Worm (Caenorhabditis elegans) whole organism, late embryonic: Measurements from ENCODE around the gene F56D2.2.

Source experiments
- F13H6.1 ChIP-seq: sonication (generic microtip); optimal IDR thresholded peaks from 2 replicates; lab custom pipeline; 2016; ENCODE audit warnings: missing genetic modification characterization, missing compliant biosample characterization
- K02D7.2 ChIP-seq: sonication (generic microtip); optimal IDR thresholded peaks from 2 replicates; lab custom pipeline; 2017; ENCODE audit warnings: mild to moderate bottlenecking, missing genetic modification characterization, missing compliant biosample characterization
- K09A11.1 ChIP-seq: sonication (generic microtip); optimal IDR thresholded peaks from 2 replicates; lab custom pipeline; 2017; ENCODE audit warnings: antibody characterized with exemption, mild to moderate bottlenecking, missing genetic modification characterization, missing compliant biosample characterization; ENCODE audit not compliant: insufficient read depth
- ahr-1 ChIP-seq: sonication (generic microtip); optimal IDR thresholded peaks from 2 replicates; lab custom pipeline; 2016; ENCODE audit warnings: missing genetic modification characterization, missing compliant biosample characterization
- ceh-14 ChIP-seq: sonication (generic microtip); optimal IDR thresholded peaks from 2 replicates; lab custom pipeline; 2016; ENCODE audit warnings: missing genotype, missing genetic modification characterization, missing compliant biosample characterization
- ceh-18 ChIP-seq: sonication (generic microtip); optimal IDR thresholded peaks from 2 replicates; lab custom pipeline; 2016; ENCODE audit warnings: missing genetic modification characterization, missing compliant biosample characterization
- ceh-19 ChIP-seq: fragments of 200-800 bp; sonication (Bioruptor generic); optimal IDR thresholded peaks from 2 replicates; lab custom pipeline; 2018; ENCODE audit warnings: mild to moderate bottlenecking, missing genetic modification characterization, missing compliant biosample characterization
- ceh-2 ChIP-seq: sonication (generic microtip); optimal IDR thresholded peaks from 2 replicates; lab custom pipeline; 2016; ENCODE audit warnings: missing genotype, missing genetic modification characterization, missing compliant biosample characterization
- ceh-22 ChIP-seq: sonication (generic microtip); optimal IDR thresholded peaks from 2 replicates; lab custom pipeline; 2017; ENCODE audit warnings: missing biosample characterization, missing genetic modification characterization
- ceh-30 ChIP-seq: fragments of 150-350 bp; optimal IDR thresholded peaks from 2 replicates; lab custom pipeline; 2014; ENCODE audit warnings: missing biosample characterization, missing genetic modification characterization
- ceh-31 ChIP-seq: sonication (generic microtip); optimal IDR thresholded peaks from 2 replicates; lab custom pipeline; 2016; ENCODE audit warnings: missing genetic modification characterization, missing compliant biosample characterization
- ceh-34 ChIP-seq: sonication (generic microtip); optimal IDR thresholded peaks from 2 replicates; lab custom pipeline; 2016; ENCODE audit warnings: mild to moderate bottlenecking, missing genetic modification characterization, missing compliant biosample characterization
- ceh-45 ChIP-seq: fragments of 200-800 bp; sonication (Bioruptor generic); IDR thresholded peaks from 2 replicates; pipeline ENCODE4 v1.3.6; 2022; ENCODE audit warnings: missing genetic modification reagents, missing genetic modification characterization, missing compliant biosample characterization
- ceh-48 ChIP-seq: sonication (generic microtip); optimal IDR thresholded peaks from 2 replicates; lab custom pipeline; 2016; ENCODE audit warnings: missing genetic modification characterization, inconsistent platforms, missing compliant biosample characterization
- ceh-6 ChIP-seq: fragments of 200-800 bp; sonication (Bioruptor generic); optimal IDR thresholded peaks from 2 replicates; lab custom pipeline; 2018; ENCODE audit warnings: mild to moderate bottlenecking, missing genetic modification characterization, missing compliant biosample characterization
- dmd-4 ChIP-seq: sonication (generic microtip); optimal IDR thresholded peaks from 2 replicates; lab custom pipeline; 2016; ENCODE audit warnings: borderline replicate concordance, missing genetic modification characterization, missing compliant biosample characterization
- dve-1 ChIP-seq: sonication (generic microtip); optimal IDR thresholded peaks from 2 replicates; lab custom pipeline; 2017; ENCODE audit warnings: antibody characterized with exemption, mild to moderate bottlenecking, missing genetic modification characterization, missing compliant biosample characterization
- elt-2 ChIP-seq: sonication (generic microtip); optimal IDR thresholded peaks from 2 replicates; lab custom pipeline; 2016; ENCODE audit warnings: missing genetic modification reagents, missing genetic modification characterization, missing compliant biosample characterization
- elt-4 ChIP-seq: sonication (generic microtip); optimal IDR thresholded peaks from 2 replicates; lab custom pipeline; 2016; ENCODE audit warnings: missing genetic modification characterization, missing compliant biosample characterization
- ets-4 ChIP-seq: sonication (generic microtip); optimal IDR thresholded peaks from 2 replicates; lab custom pipeline; 2016; ENCODE audit warnings: missing genetic modification characterization, missing compliant biosample characterization
- eyg-1 ChIP-seq: sonication (generic microtip); optimal IDR thresholded peaks from 2 replicates; lab custom pipeline; 2016; ENCODE audit warnings: missing genotype, missing genetic modification characterization, missing compliant biosample characterization
- fkh-10 ChIP-seq: fragments of 150-350 bp; optimal IDR thresholded peaks from 2 replicates; lab custom pipeline; 2014; ENCODE audit warnings: missing biosample characterization, missing genetic modification reagents, missing genetic modification characterization
- hlh-15 ChIP-seq: sonication (generic microtip); optimal IDR thresholded peaks from 2 replicates; lab custom pipeline; 2016; ENCODE audit warnings: missing genetic modification characterization, missing compliant biosample characterization
- hlh-30 ChIP-seq: sonication (generic microtip); optimal IDR thresholded peaks from 2 replicates; lab custom pipeline; 2017; ENCODE audit warnings: antibody characterized with exemption, missing genetic modification characterization, missing compliant biosample characterization; ENCODE audit not compliant: insufficient read depth
- hlh-6 ChIP-seq: sonication (generic microtip); optimal IDR thresholded peaks from 2 replicates; lab custom pipeline; 2016; ENCODE audit warnings: missing genotype, missing genetic modification characterization, missing compliant biosample characterization
- hlh-8 ChIP-seq: sonication (generic microtip); optimal IDR thresholded peaks from 2 replicates; lab custom pipeline; 2016; ENCODE audit warnings: missing genotype, missing genetic modification characterization, missing compliant biosample characterization
- lim-6 ChIP-seq: sonication (generic microtip); optimal IDR thresholded peaks from 2 replicates; lab custom pipeline; 2016; ENCODE audit warnings: missing genetic modification characterization, missing compliant biosample characterization
- lin-11 ChIP-seq: fragments of 200-800 bp; sonication (Bioruptor generic); optimal IDR thresholded peaks from 2 replicates; lab custom pipeline; 2018; ENCODE audit warnings: mild to moderate bottlenecking, missing genetic modification characterization, missing compliant biosample characterization
- mec-3 ChIP-seq: sonication (generic microtip); optimal IDR thresholded peaks from 2 replicates; lab custom pipeline; 2016; ENCODE audit warnings: borderline replicate concordance, missing genetic modification characterization, missing compliant biosample characterization
- nfya-1 ChIP-seq: sonication (generic microtip); optimal IDR thresholded peaks from 2 replicates; lab custom pipeline; 2017; ENCODE audit warnings: missing genetic modification characterization, mild to moderate bottlenecking, missing compliant biosample characterization, antibody characterized with exemption, moderate library complexity
- nhr-232 ChIP-seq: sonication (generic microtip); optimal IDR thresholded peaks from 2 replicates; lab custom pipeline; 2016; ENCODE audit warnings: missing genetic modification characterization, missing compliant biosample characterization
- npax-4 ChIP-seq: sonication (generic microtip); optimal IDR thresholded peaks from 2 replicates; lab custom pipeline; 2016; ENCODE audit warnings: missing genetic modification characterization, missing compliant biosample characterization
- odd-2 ChIP-seq: sonication (generic microtip); optimal IDR thresholded peaks from 2 replicates; lab custom pipeline; 2017; ENCODE audit warnings: antibody characterized with exemption, mild to moderate bottlenecking, missing genetic modification characterization, missing compliant biosample characterization
- pha-4 ChIP-seq: fragments of 150-350 bp; optimal IDR thresholded peaks from 2 replicates; lab custom pipeline; 2018; ENCODE audit warnings: missing biosample characterization, missing genetic modification reagents, missing genetic modification characterization
- pros-1 ChIP-seq: fragments of 150-350 bp; optimal IDR thresholded peaks from 2 replicates; lab custom pipeline; 2014; ENCODE audit warnings: missing biosample characterization, missing genetic modification reagents, missing genetic modification characterization
- ref-2 ChIP-seq: sonication (generic microtip); optimal IDR thresholded peaks from 2 replicates; lab custom pipeline; 2016; ENCODE audit warnings: missing genetic modification characterization, missing compliant biosample characterization
- rnt-1 ChIP-seq: sonication (generic microtip); optimal IDR thresholded peaks from 2 replicates; lab custom pipeline; 2016; ENCODE audit warnings: missing genetic modification characterization, missing compliant biosample characterization
- sox-4 ChIP-seq: sonication (generic microtip); optimal IDR thresholded peaks from 2 replicates; lab custom pipeline; 2017; ENCODE audit warnings: mild to moderate bottlenecking, missing genetic modification characterization, inconsistent platforms, missing compliant biosample characterization
- tbx-2 ChIP-seq: sonication (generic microtip); optimal IDR thresholded peaks from 2 replicates; lab custom pipeline; 2016; ENCODE audit warnings: missing genetic modification characterization, missing compliant biosample characterization
- unc-42 ChIP-seq: sonication (generic microtip); optimal IDR thresholded peaks from 2 replicates; lab custom pipeline; 2016; ENCODE audit warnings: missing genotype, missing genetic modification characterization, missing compliant biosample characterization
- unc-55 ChIP-seq: sonication (generic microtip); optimal IDR thresholded peaks from 2 replicates; lab custom pipeline; 2017; ENCODE audit warnings: missing biosample characterization, missing genetic modification reagents, missing genetic modification characterization
- zip-5 ChIP-seq: sonication (generic microtip); optimal IDR thresholded peaks from 2 replicates; lab custom pipeline; 2016; ENCODE audit warnings: missing genetic modification characterization, missing compliant biosample characterization

The F56D2.2 gene

DNA sequence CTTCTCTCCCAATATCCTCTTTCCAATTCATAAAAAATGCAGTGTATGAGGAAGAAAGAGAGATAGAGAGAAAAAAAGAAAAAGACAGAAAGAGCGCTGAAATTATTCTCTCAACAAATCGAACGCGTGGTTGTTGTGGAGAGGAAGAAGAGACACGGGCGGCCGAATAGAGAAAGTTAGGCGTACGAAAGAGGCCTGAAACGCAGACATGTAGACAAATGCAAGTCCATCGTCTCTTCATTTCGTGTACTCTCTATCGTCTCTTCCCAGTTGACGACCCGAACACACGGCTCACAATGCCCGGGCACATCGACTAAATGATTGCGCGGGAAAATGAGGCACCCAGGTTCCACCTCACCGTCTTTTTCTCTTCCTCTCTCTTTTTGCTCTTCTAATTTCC, 34.2 kb downstream of the F56D2.2 start:
- TF ChIP-seq unc-55, result peak; percentile 85
- TF ChIP-seq dve-1, result peak; percentile 28
- TF ChIP-seq mec-3 (tag; lab: Kevin White, UChicago), result no peak
- TF ChIP-seq lin-11 (tag; lab: Kevin White, UChicago), result no peak
- TF ChIP-seq ceh-14 (tag; lab: Kevin White, UChicago), result peak; percentile 33
- no peak for TF ChIP-seq K09A11.1 (tag; lab: Kevin White, UChicago)
- TF ChIP-seq ceh-18 (tag; lab: Kevin White, UChicago), result peak; percentile 8
- TF ChIP-seq hlh-30, result peak; percentile 23
- no peak for TF ChIP-seq ceh-22
- no peak for TF ChIP-seq hlh-8 (tag; lab: Kevin White, UChicago)
- peak; percentile 11 for TF ChIP-seq sox-4 (tag; lab: Kevin White, UChicago)
- no peak for TF ChIP-seq lim-6 (tag; lab: Kevin White, UChicago)
- no peak for TF ChIP-seq ceh-45
- TF ChIP-seq hlh-15 (tag; lab: Kevin White, UChicago), result no peak
- peak; percentile 76 for TF ChIP-seq nfya-1 (tag; lab: Kevin White, UChicago)
- TF ChIP-seq ceh-31 (tag; lab: Kevin White, UChicago), result peak; percentile 77
- peak; percentile 34 for TF ChIP-seq ceh-34 (tag; lab: Kevin White, UChicago)
- no peak for TF ChIP-seq ceh-6 (GFP tag; lab: Kevin White, UChicago)
- TF ChIP-seq elt-4 (tag; lab: Kevin White, UChicago), result no peak
- TF ChIP-seq fkh-10 (GFP tag; lab: Kevin White, UChicago), result no peak
- TF ChIP-seq ets-4 (tag; lab: Kevin White, UChicago), result peak; percentile 60
- TF ChIP-seq ceh-19 (GFP tag; lab: Kevin White, UChicago), result peak; percentile 40
- TF ChIP-seq pha-4 (tag; lab: Kevin White, UChicago), result no peak
- TF ChIP-seq nhr-232 (tag; lab: Kevin White, UChicago), result no peak
- no peak for TF ChIP-seq ahr-1
- TF ChIP-seq hlh-6 (tag; lab: Kevin White, UChicago), result no peak
- TF ChIP-seq ceh-2 (tag; lab: Kevin White, UChicago), result peak; percentile 17
- no peak for TF ChIP-seq ceh-30 (tag; lab: Kevin White, UChicago)
- peak; percentile 63 for TF ChIP-seq elt-2 (tag; lab: Kevin White, UChicago)
- no peak for TF ChIP-seq rnt-1 (tag; lab: Kevin White, UChicago)
- TF ChIP-seq odd-2 (tag; lab: Kevin White, UChicago), result no peak
- peak; percentile 44 for TF ChIP-seq tbx-2 (tag; lab: Kevin White, UChicago)
- TF ChIP-seq eyg-1 (tag; lab: Kevin White, UChicago), result no peak
- no peak for TF ChIP-seq ceh-48
- no peak for TF ChIP-seq npax-4 (tag; lab: Kevin White, UChicago)
- TF ChIP-seq pros-1 (tag; lab: Kevin White, UChicago), result no peak
- no peak for TF ChIP-seq K02D7.2 (tag; lab: Kevin White, UChicago)
- peak; percentile 23 for TF ChIP-seq F13H6.1 (tag; lab: Kevin White, UChicago)
- peak; percentile 33 for TF ChIP-seq ref-2 (tag; lab: Kevin White, UChicago)
- no peak for TF ChIP-seq dmd-4 (tag; lab: Kevin White, UChicago)
- peak; percentile 42 for TF ChIP-seq unc-42 (tag; lab: Kevin White, UChicago)
- TF ChIP-seq zip-5 (tag; lab: Kevin White, UChicago), result no peak
